Worm (Caenorhabditis elegans) whole organism, L2 larva: Measurements from ENCODE around the gene ZK1067.4.
A peak's percentile ranks its signal among the peaks of the same experiment; 100 is the strongest.

Experiments used
- C34F6.9 ChIP-seq: fragments of 150-350 bp; optimal IDR thresholded peaks from 2 replicates; lab custom pipeline; 2014; ENCODE audit warnings: missing biosample characterization, missing genetic modification characterization
- F13H6.1 ChIP-seq: sonication (generic microtip); optimal IDR thresholded peaks from 2 replicates; lab custom pipeline; 2016; ENCODE audit warnings: missing genetic modification characterization, missing compliant biosample characterization
- Y55F3AM.14 ChIP-seq: fragments of 200-800 bp; sonication (Bioruptor generic); optimal IDR thresholded peaks from 2 replicates; lab custom pipeline; 2018; ENCODE audit warnings: mild to moderate bottlenecking, missing genetic modification characterization, missing compliant biosample characterization
- alr-1 ChIP-seq: fragments of 150-350 bp; optimal IDR thresholded peaks from 2 replicates; lab custom pipeline; 2014; ENCODE audit warnings: missing biosample characterization, missing genetic modification characterization
- ama-1 ChIP-seq: fragments of 150-350 bp; optimal IDR thresholded peaks from 2 replicates; lab custom pipeline; 2018; ENCODE audit warnings: inconsistent platforms
- blmp-1 ChIP-seq: sonication (generic microtip); optimal IDR thresholded peaks from 2 replicates; lab custom pipeline; 2017; ENCODE audit warnings: missing genetic modification characterization, mild to moderate bottlenecking, missing compliant biosample characterization, antibody characterized with exemption, moderate library complexity; ENCODE audit not compliant: insufficient read depth
- ceh-16 ChIP-seq: fragments of 150-350 bp; optimal IDR thresholded peaks from 2 replicates; lab custom pipeline; 2014; ENCODE audit warnings: missing biosample characterization, missing genetic modification characterization
- crh-2 ChIP-seq: sonication (generic microtip); optimal IDR thresholded peaks from 2 replicates; lab custom pipeline; 2017; ENCODE audit warnings: missing biosample characterization, missing genetic modification characterization
- dmd-4 ChIP-seq: sonication (generic microtip); optimal IDR thresholded peaks from 2 replicates; lab custom pipeline; 2017; ENCODE audit warnings: missing biosample characterization, missing genetic modification characterization
- egl-27 ChIP-seq: sonication (generic microtip); optimal IDR thresholded peaks from 3 replicates; lab custom pipeline; 2017; ENCODE audit warnings: missing biosample characterization, missing genetic modification reagents, missing genetic modification characterization
- elt-1 ChIP-seq: fragments of 150-350 bp; optimal IDR thresholded peaks from 2 replicates; lab custom pipeline; 2014; ENCODE audit warnings: missing biosample characterization, missing genetic modification characterization
- elt-3 ChIP-seq: sonication (generic microtip); optimal IDR thresholded peaks from 2 replicates; lab custom pipeline; 2017; ENCODE audit warnings: missing biosample characterization, missing genetic modification characterization
- fos-1 ChIP-seq: fragments of 150-350 bp; optimal IDR thresholded peaks from 2 replicates; lab custom pipeline; 2014; ENCODE audit warnings: missing biosample characterization, missing genetic modification characterization
- gmeb-1 ChIP-seq: fragments of 150-350 bp; optimal IDR thresholded peaks from 2 replicates; lab custom pipeline; 2014; ENCODE audit warnings: missing biosample characterization, missing genetic modification characterization
- lin-13 ChIP-seq: fragments of 150-350 bp; optimal IDR thresholded peaks from 2 replicates; lab custom pipeline; 2014; ENCODE audit warnings: missing biosample characterization, missing genetic modification reagents, missing genetic modification characterization
- lin-39 ChIP-seq: fragments of 150-350 bp; optimal IDR thresholded peaks from 2 replicates; lab custom pipeline; 2014; ENCODE audit warnings: missing biosample characterization, missing genetic modification reagents, missing genetic modification characterization
- lsy-2 ChIP-seq, 2 experiments: fragments of 150-350 bp in 1 of 2; sonication (generic microtip) in 1 of 2; optimal IDR thresholded peaks; 2 replicates each; lab custom pipeline; 2014 to 2017; ENCODE audit warnings: missing biosample characterization in 2 of 2, missing genetic modification characterization in 2 of 2
- mab-5 ChIP-seq: fragments of 150-350 bp; optimal IDR thresholded peaks from 2 replicates; lab custom pipeline; 2014; ENCODE audit warnings: missing biosample characterization, missing genetic modification characterization
- mbf-1 ChIP-seq: sonication (generic microtip); optimal IDR thresholded peaks from 2 replicates; lab custom pipeline; 2017; ENCODE audit warnings: missing biosample characterization, missing genetic modification characterization
- mdl-1 ChIP-seq, 2 experiments: fragments of 150-350 bp in 1 of 2; sonication (generic microtip) in 1 of 2; optimal IDR thresholded peaks; 2 replicates each; lab custom pipeline; 2017; ENCODE audit warnings: missing biosample characterization in 2 of 2, missing genetic modification characterization in 2 of 2
- nhr-11 ChIP-seq: fragments of 150-350 bp; optimal IDR thresholded peaks from 2 replicates; lab custom pipeline; 2014; ENCODE audit warnings: missing biosample characterization, missing genetic modification characterization
- nhr-129 ChIP-seq: fragments of 150-350 bp; optimal IDR thresholded peaks from 2 replicates; lab custom pipeline; 2014; ENCODE audit warnings: missing biosample characterization, missing genetic modification characterization
- nhr-21 ChIP-seq: fragments of 150-350 bp; optimal IDR thresholded peaks from 2 replicates; lab custom pipeline; 2014; ENCODE audit warnings: missing biosample characterization, missing genetic modification characterization
- nhr-237 ChIP-seq: fragments of 150-350 bp; optimal IDR thresholded peaks from 2 replicates; lab custom pipeline; 2014; ENCODE audit warnings: missing biosample characterization, missing genetic modification characterization
- nhr-25 ChIP-seq: fragments of 150-350 bp; sonication (generic microtip); optimal IDR thresholded peaks from 3 replicates; lab custom pipeline; 2014; ENCODE audit warnings: missing biosample characterization, missing genetic modification characterization
- nhr-6 ChIP-seq: fragments of 150-350 bp; optimal IDR thresholded peaks from 2 replicates; lab custom pipeline; 2014; ENCODE audit warnings: missing biosample characterization, missing genetic modification characterization
- nhr-77 ChIP-seq: fragments of 150-350 bp; optimal IDR thresholded peaks from 2 replicates; lab custom pipeline; 2014; ENCODE audit warnings: missing biosample characterization, missing genetic modification characterization
- peb-1 ChIP-seq: fragments of 150-350 bp; optimal IDR thresholded peaks from 2 replicates; lab custom pipeline; 2014; ENCODE audit warnings: missing biosample characterization, missing genetic modification characterization
- sem-4 ChIP-seq: fragments of 150-350 bp; optimal IDR thresholded peaks from 2 replicates; lab custom pipeline; 2014; ENCODE audit warnings: missing biosample characterization, missing genetic modification reagents, missing genetic modification characterization
- skn-1 ChIP-seq: sonication (generic microtip); optimal IDR thresholded peaks from 2 replicates; lab custom pipeline; 2017; ENCODE audit warnings: missing biosample characterization, missing genetic modification characterization
- sma-3 ChIP-seq: sonication (generic microtip); optimal IDR thresholded peaks from 2 replicates; lab custom pipeline; 2016; ENCODE audit warnings: missing genetic modification reagents, missing genetic modification characterization, missing compliant biosample characterization
- sma-9 ChIP-seq, 2 experiments: fragments of 150-350 bp in 1 of 2; sonication (generic microtip) in 1 of 2; optimal IDR thresholded peaks; 2 replicates each; lab custom pipeline; 2014 to 2016; ENCODE audit warnings: missing genetic modification characterization in 2 of 2, mild to moderate bottlenecking in 1 of 2, missing biosample characterization in 1 of 2, missing compliant biosample characterization in 1 of 2, missing genetic modification reagents in 1 of 2, moderate library complexity in 1 of 2
- snpc-4 ChIP-seq: fragments of 150-350 bp; optimal IDR thresholded peaks from 2 replicates; lab custom pipeline; 2014; ENCODE audit warnings: missing biosample characterization, missing genetic modification characterization
- unc-39 ChIP-seq: fragments of 150-350 bp; optimal IDR thresholded peaks from 2 replicates; lab custom pipeline; 2014; ENCODE audit warnings: missing biosample characterization, missing genetic modification characterization
- unc-55 ChIP-seq: fragments of 150-350 bp; sonication (generic microtip); optimal IDR thresholded peaks from 3 replicates; lab custom pipeline; 2014; ENCODE audit warnings: missing biosample characterization, missing genetic modification reagents, missing genetic modification characterization
- unc-62 ChIP-seq: fragments of 150-350 bp; optimal IDR thresholded peaks from 2 replicates; lab custom pipeline; 2014; ENCODE audit warnings: missing biosample characterization, missing genetic modification reagents, missing genetic modification characterization
- zag-1 ChIP-seq: fragments of 150-350 bp; optimal IDR thresholded peaks from 2 replicates; lab custom pipeline; 2014; ENCODE audit warnings: missing biosample characterization, missing genetic modification characterization
- ztf-4 ChIP-seq: fragments of 150-350 bp; optimal IDR thresholded peaks from 2 replicates; lab custom pipeline; 2014; ENCODE audit warnings: missing biosample characterization, missing genetic modification characterization

The ZK1067.4 gene

ce11 chrII:9178811-9179210, 31.4 kb upstream of the ZK1067.4 start:
- TF ChIP-seq sem-4 (tag; lab: Kevin White, UChicago) (no peak), mdl-1 (tag; optimal IDR thresholded peaks at IDR 0.05; lab: Kevin White, UChicago) (no peak), lsy-2 (tag; optimal IDR thresholded peaks at IDR 0.05; lab: Kevin White, UChicago) (no peak), unc-62 (GFP tag; lab: Kevin White, UChicago) (no peak), nhr-129 (tag; lab: Kevin White, UChicago) (no peak), egl-27 (tag; lab: Kevin White, UChicago) (no peak), alr-1 (tag; lab: Kevin White, UChicago) (no peak), elt-1 (tag; lab: Kevin White, UChicago) (no peak), zag-1 (tag; lab: Kevin White, UChicago) (no peak), crh-2 (tag; lab: Kevin White, UChicago) (no peak), nhr-6 (no peak), sma-9 (GFP tag; optimal IDR thresholded peaks at IDR 0.05; lab: Kevin White, UChicago) (no peak), sma-9 (tag; optimal IDR thresholded peaks at IDR 0.05; lab: Kevin White, UChicago) (no peak), peb-1 (tag; lab: Kevin White, UChicago) (no peak), nhr-21 (tag; lab: Kevin White, UChicago) (no peak), Y55F3AM.14 (no peak), unc-55 (no peak), unc-39 (tag; lab: Kevin White, UChicago) (no peak), ztf-4 (no peak)
- TF ChIP-seq, all 48 proteins: peak for 0

- TF ChIP-seq unc-62 (GFP tag; lab: Kevin White, UChicago) (no peak), ama-1 (lab: Kevin White, UChicago) (no peak), gmeb-1 (tag; lab: Kevin White, UChicago) (no peak), fos-1 (tag; lab: Kevin White, UChicago) (peak; percentile 92)
These were observed 29.0 kb upstream of the ZK1067.4 start for ce11 chrII:9181155-9181554.

ce11 chrII:9185915-9186314, 24.3 kb upstream of the ZK1067.4 start:
- TF ChIP-seq sma-9 (GFP tag; optimal IDR thresholded peaks at IDR 0.05; lab: Kevin White, UChicago) (no peak), sma-9 (tag; optimal IDR thresholded peaks at IDR 0.05; lab: Kevin White, UChicago) (no peak), sma-3 (GFP tag; lab: Kevin White, UChicago) (no peak), blmp-1 (tag; lab: Kevin White, UChicago) (no peak), nhr-11 (tag; lab: Kevin White, UChicago) (no peak), nhr-237 (tag; lab: Kevin White, UChicago) (no peak), crh-2 (tag; lab: Kevin White, UChicago) (no peak), elt-1 (tag; lab: Kevin White, UChicago) (no peak), lin-13 (GFP tag; lab: Kevin White, UChicago) (no peak), ama-1 (lab: Kevin White, UChicago) (no peak), mdl-1 (tag; optimal IDR thresholded peaks at IDR 0.05; lab: Kevin White, UChicago) (no peak), fos-1 (tag; lab: Kevin White, UChicago) (no peak), nhr-77 (no peak), gmeb-1 (tag; lab: Kevin White, UChicago) (no peak), unc-55 (no peak), nhr-21 (tag; lab: Kevin White, UChicago) (no peak), egl-27 (tag; lab: Kevin White, UChicago) (no peak), nhr-6 (no peak), F13H6.1 (tag; lab: Kevin White, UChicago) (no peak), mbf-1 (tag; lab: Kevin White, UChicago) (no peak), nhr-129 (tag; lab: Kevin White, UChicago) (no peak)

- TF ChIP-seq Y55F3AM.14, result no peak
- no peak for TF ChIP-seq ztf-4
- no peak for TF ChIP-seq nhr-11 (tag; lab: Kevin White, UChicago)
- TF ChIP-seq F13H6.1 (tag; lab: Kevin White, UChicago), result no peak
- no peak for TF ChIP-seq unc-55
- TF ChIP-seq egl-27 (tag; lab: Kevin White, UChicago), result no peak
- no peak for TF ChIP-seq mab-5
- no peak for TF ChIP-seq nhr-25
- no peak for TF ChIP-seq nhr-237 (tag; lab: Kevin White, UChicago)
- no peak for TF ChIP-seq peb-1 (tag; lab: Kevin White, UChicago)
- TF ChIP-seq snpc-4 (tag; lab: Kevin White, UChicago), result no peak
- TF ChIP-seq fos-1 (tag; lab: Kevin White, UChicago), result no peak
- no peak for TF ChIP-seq dmd-4 (tag; lab: Kevin White, UChicago)
- TF ChIP-seq lin-39 (tag; lab: Kevin White, UChicago), result no peak
- TF ChIP-seq elt-3 (tag; lab: Kevin White, UChicago), result no peak
- TF ChIP-seq C34F6.9, result no peak
- no peak for TF ChIP-seq lsy-2 (tag; optimal IDR thresholded peaks at IDR 0.05; lab: Kevin White, UChicago)
- TF ChIP-seq ceh-16 (tag; lab: Kevin White, UChicago), result no peak
- TF ChIP-seq skn-1 (tag; lab: Kevin White, UChicago), result no peak
These were observed 21.8 kb upstream of the ZK1067.4 start, which contains the start of gene sym-2 for ce11 chrII:9188380-9188779. Gene sym-2 (minus strand): TSS chrII:9188480.
